Fruit fly (Drosophila melanogaster) whole organism, embryonic: Measurements from ENCODE around the gene CG1463.

Source experiments
- Ada2b ChIP-seq: fragments of 200-800 bp; sonication (Bioruptor generic); IDR thresholded peaks from 2 replicates; pipeline ENCODE4 v1.3.6; 2022; ENCODE audit warnings: missing biosample characterization, missing genetic modification characterization
- Antp ChIP-seq: fragments of 200-800 bp; sonication (Bioruptor generic); optimal IDR thresholded peaks from 3 replicates; lab custom pipeline; 2016; ENCODE audit warnings: missing biosample characterization, missing genetic modification characterization
- Atf3 ChIP-seq: fragments of 200-800 bp; sonication (Bioruptor generic); optimal IDR thresholded peaks from 3 replicates; lab custom pipeline; 2016; ENCODE audit warnings: missing biosample characterization, missing genetic modification characterization
- B-H1 ChIP-seq: fragments of 200-800 bp; sonication (Bioruptor generic); IDR thresholded peaks from 3 replicates; pipeline ENCODE4 v1.3.6; 2022; ENCODE audit warnings: missing biosample characterization, missing genetic modification characterization
- Bdp1 ChIP-seq: fragments of 200-800 bp; sonication (Bioruptor generic); optimal IDR thresholded peaks from 3 replicates; lab custom pipeline; 2016; ENCODE audit warnings: missing biosample characterization, missing genetic modification characterization
- CG10366 ChIP-seq: fragments of 200-800 bp; sonication (Bioruptor generic); IDR thresholded peaks from 2 replicates; pipeline ENCODE4 v1.3.6; 2022; ENCODE audit warnings: missing biosample characterization, missing genetic modification characterization
- CG11504 ChIP-seq: fragments of 200-800 bp; sonication (Bioruptor generic); optimal IDR thresholded peaks from 3 replicates; lab custom pipeline; 2019; ENCODE audit warnings: missing biosample characterization, mild to moderate bottlenecking, missing genetic modification characterization, moderate library complexity
- CG12071 ChIP-seq: fragments of 200-800 bp; sonication (Bioruptor generic); optimal IDR thresholded peaks from 3 replicates; lab custom pipeline; 2018; ENCODE audit warnings: missing biosample characterization, mild to moderate bottlenecking, missing genetic modification characterization
- CG12104 ChIP-seq: fragments of 200-800 bp; sonication (Bioruptor generic); optimal IDR thresholded peaks from 3 replicates; lab custom pipeline; 2016; ENCODE audit warnings: missing biosample characterization, missing genetic modification characterization
- CG12391 ChIP-seq: fragments of 200-800 bp; sonication (Bioruptor generic); optimal IDR thresholded peaks from 3 replicates; lab custom pipeline; 2018; ENCODE audit warnings: missing biosample characterization, mild to moderate bottlenecking, missing genetic modification characterization, moderate library complexity
- CG13624 ChIP-seq: fragments of 200-800 bp; sonication (Bioruptor generic); optimal IDR thresholded peaks from 2 replicates; lab custom pipeline; 2016; ENCODE audit warnings: missing biosample characterization, missing genetic modification characterization
- CG13775 ChIP-seq: fragments of 200-800 bp; sonication (Bioruptor generic); optimal IDR thresholded peaks from 3 replicates; lab custom pipeline; 2017; ENCODE audit warnings: missing biosample characterization, mild to moderate bottlenecking, missing genetic modification characterization
- CG14860 ChIP-seq: fragments of 200-800 bp; sonication (Bioruptor generic); IDR thresholded peaks from 3 replicates; pipeline ENCODE4 v1.3.6; 2022; ENCODE audit warnings: missing biosample characterization, missing genetic modification characterization; ENCODE audit not compliant: partially characterized antibody
- CG15011 ChIP-seq: fragments of 200-800 bp; sonication (Bioruptor generic); optimal IDR thresholded peaks from 3 replicates; lab custom pipeline; 2018; ENCODE audit warnings: missing biosample characterization, mild to moderate bottlenecking, missing genetic modification characterization
- CG15073 ChIP-seq: fragments of 200-800 bp; sonication (Bioruptor generic); optimal IDR thresholded peaks from 2 replicates; lab custom pipeline; 2016; ENCODE audit warnings: missing biosample characterization, missing genetic modification characterization
- CG16813 ChIP-seq: fragments of 200-800 bp; sonication (Bioruptor generic); IDR thresholded peaks from 3 replicates; pipeline ENCODE4 v1.3.6; 2022; ENCODE audit warnings: missing biosample characterization, missing genetic modification characterization; ENCODE audit not compliant: partially characterized antibody
- CG2199 ChIP-seq: fragments of 200-800 bp; sonication (Bioruptor generic); IDR thresholded peaks from 3 replicates; pipeline ENCODE4 v1.3.6; 2022; ENCODE audit warnings: missing biosample characterization, missing genetic modification characterization
- CG2678 ChIP-seq: fragments of 200-800 bp; sonication (Bioruptor generic); optimal IDR thresholded peaks from 3 replicates; lab custom pipeline; 2019; ENCODE audit warnings: missing biosample characterization, mild to moderate bottlenecking, missing genetic modification characterization, moderate library complexity
- CG32532 ChIP-seq: fragments of 200-800 bp; sonication (Bioruptor generic); IDR thresholded peaks from 2 replicates; pipeline ENCODE4 v1.3.6; 2022; ENCODE audit warnings: missing biosample characterization, missing genetic modification characterization
- CG32772 ChIP-seq: fragments of 200-800 bp; sonication (Bioruptor generic); IDR thresholded peaks from 2 replicates; pipeline ENCODE4 v1.3.6; 2022; ENCODE audit warnings: missing biosample characterization, missing genetic modification characterization
- CG3407 ChIP-seq: fragments of 200-800 bp; sonication (Bioruptor generic); optimal IDR thresholded peaks from 2 replicates; lab custom pipeline; 2018; ENCODE audit warnings: missing biosample characterization, mild to moderate bottlenecking, missing genetic modification characterization
- CG3995 ChIP-seq: fragments of 200-800 bp; sonication (Bioruptor generic); optimal IDR thresholded peaks from 3 replicates; lab custom pipeline; 2016; ENCODE audit warnings: missing biosample characterization, missing genetic modification characterization
- CG6272 ChIP-seq: fragments of 200-800 bp; sonication (Bioruptor generic); IDR thresholded peaks from 2 replicates; pipeline ENCODE4 v1.3.6; 2022; ENCODE audit warnings: missing biosample characterization, missing genetic modification characterization
- CG6765 ChIP-seq: fragments of 200-800 bp; sonication (Bioruptor generic); optimal IDR thresholded peaks from 3 replicates; lab custom pipeline; 2017; ENCODE audit warnings: missing biosample characterization, mild to moderate bottlenecking, missing genetic modification characterization
- CG8089 ChIP-seq: fragments of 200-800 bp; sonication (Bioruptor generic); optimal IDR thresholded peaks from 3 replicates; lab custom pipeline; 2016; ENCODE audit warnings: missing biosample characterization, missing genetic modification characterization
- CG8478 ChIP-seq: fragments of >200 bp; optimal IDR thresholded peaks from 2 replicates; lab custom pipeline; 2018
- D19B ChIP-seq: fragments of 200-800 bp; sonication (Bioruptor generic); optimal IDR thresholded peaks from 2 replicates; lab custom pipeline; 2017; ENCODE audit warnings: missing biosample characterization, mild to moderate bottlenecking, missing genetic modification characterization
- E2f2 ChIP-seq: fragments of 200-800 bp; sonication (Bioruptor generic); IDR thresholded peaks from 2 replicates; pipeline ENCODE4 v1.3.6; 2022; ENCODE audit warnings: missing biosample characterization, missing genetic modification characterization
- Fer1 ChIP-seq: fragments of 200-800 bp; sonication (Bioruptor generic); optimal IDR thresholded peaks from 2 replicates; lab custom pipeline; 2017; ENCODE audit warnings: missing biosample characterization, mild to moderate bottlenecking, missing genetic modification characterization
- HHEX ChIP-seq: fragments of 200-800 bp; sonication (Bioruptor generic); optimal IDR thresholded peaks from 3 replicates; lab custom pipeline; 2017; ENCODE audit warnings: missing biosample characterization, mild to moderate bottlenecking, missing genetic modification characterization, missing genetic modification reagents
- HmgD ChIP-seq: fragments of 200-800 bp; sonication (Bioruptor generic); optimal IDR thresholded peaks from 3 replicates; lab custom pipeline; 2016; ENCODE audit warnings: missing biosample characterization, missing genetic modification characterization
- Jarid2 ChIP-seq: fragments of 200-800 bp; sonication (Bioruptor generic); optimal IDR thresholded peaks from 3 replicates; lab custom pipeline; 2017; ENCODE audit warnings: mild to moderate bottlenecking, missing biosample characterization, missing genetic modification reagents, missing genetic modification characterization
- Mes4 ChIP-seq: fragments of 200-800 bp; sonication (Bioruptor generic); optimal IDR thresholded peaks from 2 replicates; lab custom pipeline; 2016; ENCODE audit warnings: missing biosample characterization, missing genetic modification characterization
- Scr ChIP-seq: fragments of 200-800 bp; sonication (Bioruptor generic); IDR thresholded peaks from 2 replicates; pipeline ENCODE4 v1.3.6; 2022; ENCODE audit warnings: missing biosample characterization, missing genetic modification characterization; ENCODE audit not compliant: partially characterized antibody
- Side ChIP-seq: fragments of 200-800 bp; sonication (Bioruptor generic); optimal IDR thresholded peaks from 2 replicates; lab custom pipeline; 2016; ENCODE audit warnings: missing biosample characterization, missing genetic modification characterization
- TFAM ChIP-seq: fragments of 200-800 bp; sonication (Bioruptor generic); optimal IDR thresholded peaks from 2 replicates; lab custom pipeline; 2017; ENCODE audit warnings: missing biosample characterization, missing genetic modification characterization, inconsistent platforms
- cas ChIP-seq: fragments of 200-800 bp; sonication (Bioruptor generic); IDR thresholded peaks from 2 replicates; pipeline ENCODE4 v1.3.6; 2022; ENCODE audit warnings: missing biosample characterization, missing genetic modification characterization
- dmrt11E ChIP-seq: fragments of 200-800 bp; sonication (Bioruptor generic); optimal IDR thresholded peaks from 3 replicates; lab custom pipeline; 2018; ENCODE audit warnings: missing biosample characterization, mild to moderate bottlenecking, missing genetic modification characterization, moderate library complexity
- eve ChIP-seq, 2 experiments: fragments of >200 bp; optimal IDR thresholded peaks; 2 replicates each; lab custom pipeline; 2017; ENCODE audit warnings: missing biosample characterization in 2 of 2, missing genetic modification characterization in 2 of 2
- exex ChIP-seq: fragments of 200-800 bp; sonication (Bioruptor generic); optimal IDR thresholded peaks from 4 replicates; lab custom pipeline; 2018; ENCODE audit warnings: missing biosample characterization, mild to moderate bottlenecking, missing genetic modification characterization, moderate library complexity
- fru ChIP-seq: fragments of >200 bp; optimal IDR thresholded peaks from 2 replicates; lab custom pipeline; 2017
- hbn ChIP-seq: fragments of 200-800 bp; sonication (Bioruptor generic); IDR thresholded peaks from 2 replicates; pipeline ENCODE4 v1.3.6; 2022; ENCODE audit warnings: missing biosample characterization, missing genetic modification characterization; ENCODE audit not compliant: partially characterized antibody
- hth ChIP-seq: fragments of >200 bp; optimal IDR thresholded peaks from 2 replicates; lab custom pipeline; 2017; ENCODE audit warnings: inconsistent platforms
- psq ChIP-seq: fragments of 200-800 bp; sonication (Bioruptor generic); optimal IDR thresholded peaks from 2 replicates; lab custom pipeline; 2017; ENCODE audit warnings: missing biosample characterization, missing genetic modification characterization
- pzg ChIP-seq: fragments of 200-800 bp; sonication (Bioruptor generic); optimal IDR thresholded peaks from 3 replicates; lab custom pipeline; 2018; ENCODE audit warnings: missing biosample characterization, mild to moderate bottlenecking, missing genetic modification characterization, moderate library complexity
- sna ChIP-seq: fragments of 200-800 bp; sonication (Bioruptor generic); IDR thresholded peaks from 2 replicates; pipeline ENCODE4 v1.3.6; 2022; ENCODE audit warnings: missing biosample characterization, missing genetic modification characterization; ENCODE audit not compliant: partially characterized antibody
- sr ChIP-seq: fragments of 200-800 bp; sonication (Bioruptor generic); IDR thresholded peaks from 3 replicates; pipeline ENCODE4 v1.3.6; 2022; ENCODE audit warnings: missing biosample characterization, missing genetic modification characterization
- stwl ChIP-seq: fragments of 200-800 bp; sonication (Bioruptor generic); optimal IDR thresholded peaks from 3 replicates; lab custom pipeline; 2018; ENCODE audit warnings: missing biosample characterization, mild to moderate bottlenecking, missing genetic modification characterization, moderate library complexity
- sug ChIP-seq: fragments of 200-800 bp; optimal IDR thresholded peaks from 2 replicates; lab custom pipeline; 2019; ENCODE audit warnings: missing biosample characterization, mild to moderate bottlenecking, missing genetic modification characterization, moderate library complexity
- unpg ChIP-seq: fragments of 200-800 bp; sonication (Bioruptor generic); optimal IDR thresholded peaks from 3 replicates; lab custom pipeline; 2018; ENCODE audit warnings: missing biosample characterization, mild to moderate bottlenecking, missing genetic modification characterization, moderate library complexity
- vfl ChIP-seq: fragments of 200-800 bp; sonication (Bioruptor generic); optimal IDR thresholded peaks from 2 replicates; lab custom pipeline; 2016; ENCODE audit warnings: missing biosample characterization, missing genetic modification characterization

The CG1463 gene

DNA sequence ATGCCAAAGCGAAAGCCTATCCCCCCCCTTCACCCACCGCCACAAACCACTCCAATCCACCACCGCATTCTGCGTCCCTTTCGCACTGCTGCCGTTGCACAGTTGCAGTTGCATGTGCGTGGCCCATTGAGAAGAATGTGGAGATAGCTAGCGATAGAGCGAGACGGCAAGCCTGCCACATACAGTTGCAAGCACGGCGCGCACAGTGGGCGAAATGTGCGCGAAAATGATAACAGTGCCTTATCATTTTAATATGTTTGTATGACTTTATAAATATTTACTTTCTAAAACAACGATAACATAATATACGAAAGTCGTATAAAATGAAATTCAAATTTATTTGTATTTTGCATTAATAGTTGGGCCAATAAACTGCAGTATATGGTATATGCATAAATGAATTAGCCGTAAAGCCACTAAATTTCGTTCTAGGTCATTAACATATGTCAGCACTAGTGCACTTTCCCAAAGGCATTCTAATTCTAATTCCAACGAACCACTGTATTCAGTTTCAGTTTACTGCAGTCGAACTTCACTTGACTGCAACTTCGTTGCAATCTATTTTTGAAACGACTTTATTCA lies 35.5 kb downstream of the CG1463 start (continued):
- TF ChIP-seq CG6765 (GFP tag; lab: Kevin White, UChicago) (no peak), CG11504 (tag; lab: Kevin White, UChicago) (peak; percentile 70), Mes4 (GFP tag; lab: Kevin White, UChicago) (peak; percentile 36), unpg (GFP tag; lab: Kevin White, UChicago) (peak; percentile 75), CG12104 (GFP tag; lab: Kevin White, UChicago) (peak; percentile 2), CG13775 (GFP tag; lab: Kevin White, UChicago) (peak; percentile 66), cas (GFP tag; lab: Robert Waterston, UW) (no peak), Bdp1 (no peak), CG3407 (GFP tag; lab: Kevin White, UChicago) (peak; percentile 72), CG12391 (tag; lab: Kevin White, UChicago) (peak; percentile 68), CG13624 (GFP tag; lab: Kevin White, UChicago) (peak; percentile 0), CG14860 (GFP tag; lab: Robert Waterston, UW) (no peak), sug (tag; lab: Kevin White, UChicago) (no peak), Fer1 (GFP tag; lab: Kevin White, UChicago) (no peak), Side (GFP tag; lab: Kevin White, UChicago) (no peak), eve (GFP tag; optimal IDR thresholded peaks at IDR 0.05; lab: Kevin White, UChicago) (peak in 1 of 2 experiments; percentile 86), Atf3 (GFP tag; lab: Kevin White, UChicago) (peak; percentile 33), exex (tag; lab: Kevin White, UChicago) (no peak), Ada2b (GFP tag; lab: Robert Waterston, UW) (no peak), Antp (GFP tag; lab: Kevin White, UChicago) (no peak), B-H1 (GFP tag; lab: Robert Waterston, UW) (peak; percentile 20; the same call in 1 of the 3 replicates), CG15073 (GFP tag; lab: Kevin White, UChicago) (no peak), CG8089 (GFP tag; lab: Kevin White, UChicago) (peak; percentile 5), CG2678 (tag; lab: Kevin White, UChicago) (peak; percentile 75), D19B (GFP tag; lab: Kevin White, UChicago) (no peak), CG10366 (GFP tag; lab: Robert Waterston, UW) (peak; percentile 38; the same call in 1 of the 2 replicates), CG3995 (GFP tag; lab: Kevin White, UChicago) (no peak), hbn (GFP tag; lab: Robert Waterston, UW) (no peak), stwl (tag; lab: Kevin White, UChicago) (peak; percentile 4), HHEX (peak; percentile 50), hth (no peak), CG12071 (no peak), fru (lab: Kevin White, UChicago) (no peak), E2f2 (GFP tag; lab: Robert Waterston, UW) (peak; percentile 18; the same call in 1 of the 2 replicates), CG8478 (lab: Kevin White, UChicago) (peak; percentile 80), Jarid2 (GFP tag; lab: Kevin White, UChicago) (peak; percentile 6), HmgD (GFP tag; lab: Kevin White, UChicago) (no peak), psq (GFP tag; lab: Kevin White, UChicago) (no peak), dmrt11E (peak; percentile 93), CG2199 (0 out of 3 replicates have a peak, but pooled peaks have one; percentile 52), TFAM (GFP tag; lab: Kevin White, UChicago) (peak; percentile 3), CG16813 (GFP tag; lab: Robert Waterston, UW) (no peak), CG6272 (no peak), pzg (GFP tag; lab: Kevin White, UChicago) (no peak), vfl (GFP tag; lab: Kevin White, UChicago) (no peak), CG15011 (GFP tag; lab: Kevin White, UChicago) (no peak), Scr (no peak), CG32532 (GFP tag; lab: Robert Waterston, UW) (no peak), CG32772 (peak; percentile 38; the same call in 1 of the 2 replicates), sna (no peak), sr (GFP tag; lab: Robert Waterston, UW) (no peak)
